Fruit fly (Drosophila melanogaster) whole organism, embryonic: ENCODE results near the gene CG4953.

ENCODE experiments used
- Ada2b ChIP-seq: fragments of 200-800 bp; sonication (Bioruptor generic); IDR thresholded peaks from 2 replicates; pipeline ENCODE4 v1.3.6; 2022; ENCODE audit warnings: missing biosample characterization, missing genetic modification characterization
- BEAF-32 ChIP-seq: fragments of 200-800 bp; sonication (Bioruptor generic); optimal IDR thresholded peaks from 3 replicates; lab custom pipeline; 2017; ENCODE audit warnings: missing biosample characterization, missing genetic modification characterization, mild to moderate bottlenecking, moderate library complexity, missing genetic modification reagents
- Bgb ChIP-seq: fragments of 200-800 bp; sonication (Bioruptor generic); IDR thresholded peaks from 2 replicates; pipeline ENCODE4 v1.3.6; 2022; ENCODE audit warnings: missing biosample characterization, missing genetic modification characterization; ENCODE audit not compliant: partially characterized antibody
- CG11093 ChIP-seq: fragments of 200-800 bp; sonication (Bioruptor generic); IDR thresholded peaks from 3 replicates; pipeline ENCODE4 v1.3.6; 2022; ENCODE audit warnings: missing biosample characterization, missing genetic modification characterization
- CG12219 ChIP-seq: fragments of 200-800 bp; sonication (Bioruptor generic); optimal IDR thresholded peaks from 3 replicates; lab custom pipeline; 2018; ENCODE audit warnings: missing biosample characterization, mild to moderate bottlenecking, missing genetic modification characterization
- CG12659 ChIP-seq: fragments of 200-800 bp; sonication (Bioruptor generic); optimal IDR thresholded peaks from 3 replicates; lab custom pipeline; 2017; ENCODE audit warnings: mild to moderate bottlenecking, missing biosample characterization, missing genetic modification reagents, missing genetic modification characterization
- CG12769 ChIP-seq: fragments of 200-800 bp; sonication (Bioruptor generic); optimal IDR thresholded peaks from 2 replicates; lab custom pipeline; 2019; ENCODE audit warnings: missing biosample characterization, mild to moderate bottlenecking, missing genetic modification characterization, moderate library complexity
- CG13287 ChIP-seq: fragments of 200-800 bp; sonication (Bioruptor generic); IDR thresholded peaks from 2 replicates; pipeline ENCODE4 v1.3.6; 2022; ENCODE audit warnings: missing biosample characterization, missing genetic modification characterization; ENCODE audit not compliant: partially characterized antibody
- CG14667 ChIP-seq: fragments of 200-800 bp; sonication (Bioruptor generic); IDR thresholded peaks from 2 replicates; pipeline ENCODE4 v1.3.6; 2022; ENCODE audit warnings: missing biosample characterization, missing genetic modification characterization
- CG14710 ChIP-seq: fragments of 200-800 bp; sonication (Bioruptor generic); optimal IDR thresholded peaks from 3 replicates; lab custom pipeline; 2019; ENCODE audit warnings: missing biosample characterization, mild to moderate bottlenecking, missing genetic modification characterization, moderate library complexity
- CG1603 ChIP-seq: fragments of 200-800 bp; sonication (Bioruptor generic); optimal IDR thresholded peaks from 2 replicates; lab custom pipeline; 2019; ENCODE audit warnings: missing biosample characterization, mild to moderate bottlenecking, missing genetic modification characterization, moderate library complexity
- CG17186 ChIP-seq: fragments of 200-800 bp; sonication (Bioruptor generic); optimal IDR thresholded peaks from 3 replicates; lab custom pipeline; 2017; ENCODE audit warnings: missing biosample characterization, missing genetic modification reagents, missing genetic modification characterization
- CG17361 ChIP-seq: fragments of 200-800 bp; sonication (Bioruptor generic); IDR thresholded peaks from 3 replicates; pipeline ENCODE4 v1.3.6; 2022; ENCODE audit warnings: missing biosample characterization, missing genetic modification characterization
- CG2116 ChIP-seq: fragments of 200-800 bp; sonication (Bioruptor generic); optimal IDR thresholded peaks from 3 replicates; lab custom pipeline; 2018; ENCODE audit warnings: missing biosample characterization, mild to moderate bottlenecking, missing genetic modification characterization
- CG2712 ChIP-seq: fragments of 200-800 bp; optimal IDR thresholded peaks from 3 replicates; lab custom pipeline; 2019; ENCODE audit warnings: missing biosample characterization, mild to moderate bottlenecking, missing genetic modification characterization, moderate library complexity
- CG30403 ChIP-seq: fragments of 200-800 bp; sonication (Bioruptor generic); optimal IDR thresholded peaks from 3 replicates; lab custom pipeline; 2016; ENCODE audit warnings: missing biosample characterization, missing genetic modification characterization
- CG42726 ChIP-seq: fragments of 200-800 bp; sonication (Bioruptor generic); IDR thresholded peaks from 2 replicates; pipeline ENCODE4 v1.3.6; 2022; ENCODE audit warnings: missing biosample characterization, missing genetic modification characterization; ENCODE audit not compliant: partially characterized antibody
- CG8924 ChIP-seq: fragments of 200-800 bp; optimal IDR thresholded peaks from 3 replicates; lab custom pipeline; 2019; ENCODE audit warnings: missing biosample characterization, mild to moderate bottlenecking, missing genetic modification characterization, moderate library complexity
- CG9817 ChIP-seq: fragments of 200-800 bp; sonication (Bioruptor generic); optimal IDR thresholded peaks from 2 replicates; lab custom pipeline; 2018; ENCODE audit warnings: missing biosample characterization, mild to moderate bottlenecking, missing genetic modification characterization, moderate library complexity
- D19A ChIP-seq: fragments of 200-800 bp; optimal IDR thresholded peaks from 3 replicates; lab custom pipeline; 2019; ENCODE audit warnings: missing biosample characterization, mild to moderate bottlenecking, missing genetic modification characterization, moderate library complexity
- Dll ChIP-seq: fragments of 200-800 bp; sonication (Bioruptor generic); IDR thresholded peaks from 4 replicates; pipeline ENCODE4 v1.3.6; 2022; ENCODE audit warnings: missing biosample characterization, missing genetic modification characterization; ENCODE audit not compliant: partially characterized antibody
- E2f2 ChIP-seq: fragments of 200-800 bp; sonication (Bioruptor generic); IDR thresholded peaks from 2 replicates; pipeline ENCODE4 v1.3.6; 2022; ENCODE audit warnings: missing biosample characterization, missing genetic modification characterization
- Elba2 ChIP-seq: fragments of 200-800 bp; sonication (Bioruptor generic); optimal IDR thresholded peaks from 3 replicates; lab custom pipeline; 2016; ENCODE audit warnings: missing biosample characterization, missing genetic modification characterization
- Ets65A ChIP-seq: fragments of 200-800 bp; sonication (Bioruptor generic); peaks from one replicate; lab custom pipeline; 2016; ENCODE audit warnings: missing biosample characterization, missing genetic modification characterization
- Gsc ChIP-seq: fragments of 200-800 bp; sonication (Bioruptor generic); IDR thresholded peaks from 2 replicates; pipeline ENCODE4 v1.3.6; 2022; ENCODE audit warnings: missing biosample characterization, missing genetic modification characterization
- Hmx ChIP-seq: fragments of 200-800 bp; sonication (Bioruptor generic); optimal IDR thresholded peaks from 2 replicates; lab custom pipeline; 2016; ENCODE audit warnings: missing biosample characterization, missing genetic modification characterization
- Lhr ChIP-seq: fragments of 200-800 bp; sonication (Bioruptor generic); optimal IDR thresholded peaks from 3 replicates; lab custom pipeline; 2017; ENCODE audit warnings: mild to moderate bottlenecking, missing biosample characterization, missing genetic modification reagents, missing genetic modification characterization
- MESR4 ChIP-seq: fragments of 200-800 bp; sonication (Bioruptor generic); optimal IDR thresholded peaks from 2 replicates; lab custom pipeline; 2018; ENCODE audit warnings: missing biosample characterization, mild to moderate bottlenecking, missing genetic modification characterization, moderate library complexity
- Sry-δ ChIP-seq: fragments of 200-800 bp; sonication (Bioruptor generic); optimal IDR thresholded peaks from 2 replicates; lab custom pipeline; 2016; ENCODE audit warnings: missing biosample characterization, missing genetic modification characterization
- YL-1 ChIP-seq: fragments of 200-800 bp; sonication (Bioruptor generic); optimal IDR thresholded peaks from 3 replicates; lab custom pipeline; 2017; ENCODE audit warnings: missing biosample characterization, mild to moderate bottlenecking, missing genetic modification characterization
- amos ChIP-seq: fragments of 200-800 bp; sonication (Bioruptor generic); IDR thresholded peaks from 2 replicates; pipeline ENCODE4 v1.3.6; 2022; ENCODE audit warnings: missing biosample characterization, missing genetic modification characterization; ENCODE audit not compliant: partially characterized antibody
- chinmo ChIP-seq: fragments of 200-800 bp; sonication (Bioruptor generic); IDR thresholded peaks from 4 replicates; pipeline ENCODE4 v1.3.6; 2022; ENCODE audit warnings: missing biosample characterization, missing genetic modification characterization; ENCODE audit not compliant: partially characterized antibody
- ewg ChIP-seq: fragments of 200-800 bp; sonication (Bioruptor generic); optimal IDR thresholded peaks from 3 replicates; lab custom pipeline; 2017; ENCODE audit warnings: mild to moderate bottlenecking, missing biosample characterization, missing genetic modification reagents, missing genetic modification characterization
- gfzf ChIP-seq: fragments of 200-800 bp; sonication (Bioruptor generic); optimal IDR thresholded peaks from 2 replicates; lab custom pipeline; 2016; ENCODE audit warnings: missing biosample characterization, mild to moderate bottlenecking, missing genetic modification characterization, moderate library complexity
- grau ChIP-seq: fragments of 200-800 bp; optimal IDR thresholded peaks from 3 replicates; lab custom pipeline; 2019; ENCODE audit warnings: missing biosample characterization, mild to moderate bottlenecking, missing genetic modification characterization, moderate library complexity
- ham ChIP-seq: fragments of 200-800 bp; sonication (Bioruptor generic); IDR thresholded peaks from 2 replicates; pipeline ENCODE4 v1.3.6; 2022; ENCODE audit warnings: missing biosample characterization, missing genetic modification characterization
- her ChIP-seq: fragments of 200-800 bp; sonication (Bioruptor generic); optimal IDR thresholded peaks from 2 replicates; lab custom pipeline; 2016; ENCODE audit warnings: missing biosample characterization, missing genetic modification characterization
- pzg ChIP-seq: fragments of 200-800 bp; sonication (Bioruptor generic); optimal IDR thresholded peaks from 3 replicates; lab custom pipeline; 2018; ENCODE audit warnings: missing biosample characterization, mild to moderate bottlenecking, missing genetic modification characterization, moderate library complexity
- row ChIP-seq: fragments of 200-800 bp; sonication (Bioruptor generic); IDR thresholded peaks from 3 replicates; pipeline ENCODE4 v1.3.6; 2022; ENCODE audit warnings: missing biosample characterization, missing genetic modification characterization
- salm ChIP-seq: fragments of 200-800 bp; sonication (Bioruptor generic); optimal IDR thresholded peaks from 2 replicates; lab custom pipeline; 2018; ENCODE audit warnings: missing biosample characterization, mild to moderate bottlenecking, missing genetic modification characterization
- sc ChIP-seq, 3 experiments: fragments of >200 bp in 2 of 3; fragments of 200-800 bp in 1 of 3; sonication (Bioruptor generic) in 1 of 3; optimal IDR thresholded peaks; 2 replicates in 2 of 3; 3 replicates in 1 of 3; lab custom pipeline; 2017; ENCODE audit warnings: mild to moderate bottlenecking in 1 of 3, missing biosample characterization in 1 of 3, missing genetic modification characterization in 1 of 3, missing genetic modification reagents in 1 of 3
- sens ChIP-seq: fragments of 200-800 bp; sonication (Bioruptor generic); peaks from one replicate; lab custom pipeline; 2016; ENCODE audit warnings: missing biosample characterization, missing genetic modification characterization
- slou ChIP-seq: fragments of 200-800 bp; sonication (Bioruptor generic); optimal IDR thresholded peaks from 3 replicates; lab custom pipeline; 2016; ENCODE audit warnings: missing biosample characterization, missing genetic modification characterization
- slp2 ChIP-seq: fragments of 200-800 bp; sonication (Bioruptor generic); optimal IDR thresholded peaks from 2 replicates; lab custom pipeline; 2016; ENCODE audit warnings: missing biosample characterization, missing genetic modification characterization
- tio ChIP-seq: fragments of 200-800 bp; sonication (Bioruptor generic); optimal IDR thresholded peaks from 2 replicates; lab custom pipeline; 2017; ENCODE audit warnings: missing biosample characterization, missing genetic modification characterization, inconsistent platforms

The CG4953 gene

DNA sequence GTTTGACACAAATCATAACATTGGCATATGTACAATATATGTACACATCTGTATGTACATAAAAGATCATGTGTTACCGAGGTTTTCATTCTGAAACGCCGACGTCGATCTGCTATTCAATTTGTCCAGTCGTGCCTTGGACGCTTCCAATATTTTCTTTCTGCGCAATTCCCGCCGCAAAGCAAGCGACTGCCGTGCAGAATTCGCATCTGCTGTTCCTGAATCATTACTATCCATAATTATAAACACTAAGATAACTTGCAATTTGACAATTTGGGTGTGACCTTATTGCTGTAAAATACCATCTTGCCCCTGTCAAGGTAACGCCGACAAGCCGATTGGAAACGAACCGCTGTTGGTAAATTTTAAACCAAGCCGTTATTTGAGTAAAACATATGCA is 45.3 kb downstream of the CG4953 start (continued):
- TF ChIP-seq CG13287, result peak; percentile 42; the same call in 1 of the 2 replicates
- peak; percentile 42; the same call in 1 of the 4 replicates for TF ChIP-seq Dll (GFP tag; lab: Robert Waterston, UW)
- peak; percentile 99 for TF ChIP-seq CG1603 (tag; lab: Kevin White, UChicago)
- no peak for TF ChIP-seq sc (optimal IDR thresholded peaks at IDR 0.05; lab: Kevin White, UChicago)
- TF ChIP-seq sc (GFP tag; optimal IDR thresholded peaks at IDR 0.05; lab: Kevin White, UChicago), result no peak
- TF ChIP-seq MESR4, result peak; percentile 83
- peak; percentile 21 for TF ChIP-seq YL-1
- peak; percentile 44 for TF ChIP-seq CG2116 (GFP tag; lab: Kevin White, UChicago)
- TF ChIP-seq Ets65A (GFP tag; lab: Kevin White, UChicago), result peak; percentile 54
- peak; percentile 31 for TF ChIP-seq E2f2
- no peak for TF ChIP-seq CG17361 (GFP tag; lab: Robert Waterston, UW)
- TF ChIP-seq row, result peak; percentile 46; the same call in 1 of the 3 replicates
- TF ChIP-seq Gsc, result no peak
- TF ChIP-seq chinmo (GFP tag; lab: Robert Waterston, UW), result 0 out of 4 replicates have a peak, but pooled peaks have one; percentile 50
- TF ChIP-seq Ada2b (GFP tag; lab: Robert Waterston, UW), result no peak
- TF ChIP-seq D19A (tag; lab: Kevin White, UChicago), result no peak
- TF ChIP-seq her (GFP tag; lab: Kevin White, UChicago), result no peak
- TF ChIP-seq amos (GFP tag; lab: Robert Waterston, UW), result peak; percentile 27; the same call in 1 of the 2 replicates
- TF ChIP-seq CG17186 (GFP tag; lab: Kevin White, UChicago), result no peak
- TF ChIP-seq CG14710 (tag; lab: Kevin White, UChicago), result peak; percentile 23
- TF ChIP-seq CG12659 (GFP tag; lab: Kevin White, UChicago), result peak; percentile 62
- TF ChIP-seq BEAF-32 (GFP tag; lab: Kevin White, UChicago), result peak; percentile 52

DNA sequence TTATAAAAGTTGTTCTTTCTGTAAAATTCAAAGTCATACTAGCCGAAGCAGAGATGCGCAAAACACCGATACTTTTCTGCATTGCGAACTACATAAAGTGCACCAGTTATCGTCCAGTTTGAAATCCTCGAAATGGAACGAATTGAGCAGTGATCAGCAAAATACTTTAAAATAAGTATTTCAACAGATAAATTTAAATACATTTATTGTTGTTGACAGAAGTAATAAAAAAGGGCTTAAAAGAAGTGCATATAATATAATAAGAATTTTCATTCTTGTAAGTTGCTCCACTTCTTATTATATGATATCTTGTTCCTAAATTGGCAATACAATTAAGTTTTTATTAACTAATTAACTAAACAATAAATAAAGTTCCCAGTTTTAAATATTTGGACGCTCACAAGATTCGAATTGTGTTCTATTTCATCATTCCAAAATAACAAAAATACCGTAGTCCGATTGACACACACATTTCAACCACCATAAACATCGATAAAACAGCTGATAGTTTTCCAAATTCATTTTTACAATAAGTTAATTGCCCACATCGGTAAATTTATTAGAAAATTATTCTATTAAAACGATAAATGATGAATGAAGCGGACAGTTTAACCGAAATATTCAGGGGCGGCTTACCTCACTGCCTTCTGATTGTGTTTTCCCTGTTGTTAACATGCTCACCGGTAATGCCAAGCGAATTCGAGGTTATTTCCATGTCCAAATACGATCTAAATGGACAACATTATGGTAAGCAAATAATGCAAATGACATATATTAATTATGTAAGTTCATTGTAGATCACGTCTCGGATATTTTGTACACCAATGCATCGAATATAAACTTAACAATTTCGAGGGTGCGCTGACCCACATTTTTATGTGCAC is 48.1 kb downstream of the CG4953 start, which contains the start of the genes Usp14 and CG4972:
Usp14 (minus strand) TSS at position 70 of the 884 bp plus-strand sequence.
CG4972 (plus strand) TSS at position 466 of the 884 bp plus-strand sequence.
- no peak for TF ChIP-seq CG12219
- peak; percentile 70; the same call in 1 of the 2 replicates for TF ChIP-seq CG14667
- TF ChIP-seq CG30403, result peak; percentile 45
- peak; percentile 40 for TF ChIP-seq CG8924 (tag; lab: Kevin White, UChicago)
- TF ChIP-seq slou (GFP tag; lab: Kevin White, UChicago), result no peak
- TF ChIP-seq CG9817 (tag; lab: Kevin White, UChicago), result no peak
- peak; percentile 33 for TF ChIP-seq CG2712 (tag; lab: Kevin White, UChicago)
- peak; percentile 3 for TF ChIP-seq Elba2 (GFP tag; lab: Kevin White, UChicago)
- TF ChIP-seq Dll (GFP tag; lab: Robert Waterston, UW), result peak; percentile 52; the same call in 1 of the 4 replicates
- no peak for TF ChIP-seq CG11093 (GFP tag; lab: Robert Waterston, UW)
- TF ChIP-seq grau (tag; lab: Kevin White, UChicago), result peak; percentile 25
- TF ChIP-seq gfzf (GFP tag; lab: Kevin White, UChicago), result peak; percentile 37
- peak; percentile 13 for TF ChIP-seq ewg
- TF ChIP-seq ham (GFP tag; lab: Robert Waterston, UW), result no peak
- 0 out of 2 replicates have a peak, but pooled peaks have one; percentile 9 for TF ChIP-seq CG42726 (GFP tag; lab: Robert Waterston, UW)
- TF ChIP-seq CG12659 (GFP tag; lab: Kevin White, UChicago), result peak; percentile 41
- no peak for TF ChIP-seq slp2 (GFP tag; lab: Kevin White, UChicago)
- TF ChIP-seq CG17361 (GFP tag; lab: Robert Waterston, UW), result peak; percentile 77; the same call in 2 of the 3 replicates
- TF ChIP-seq CG12769 (tag; lab: Kevin White, UChicago), result no peak
- peak; percentile 9 for TF ChIP-seq Lhr (GFP tag; lab: Kevin White, UChicago)
- no peak for TF ChIP-seq salm (tag; lab: Kevin White, UChicago)
- peak; percentile 38; the same call in 1 of the 2 replicates for TF ChIP-seq Bgb (GFP tag; lab: Robert Waterston, UW)
- peak; percentile 11 for TF ChIP-seq tio (GFP tag; lab: Kevin White, UChicago)
- TF ChIP-seq pzg (GFP tag; lab: Kevin White, UChicago), result peak; percentile 40
- TF ChIP-seq Sry-δ (GFP tag; lab: Kevin White, UChicago), result peak; percentile 79
- no peak for TF ChIP-seq Hmx (GFP tag; lab: Kevin White, UChicago)
- TF ChIP-seq sens (GFP tag; lab: Kevin White, UChicago), result peak; percentile 68
